Worm (Caenorhabditis elegans) whole organism, L3 larva: ENCODE measurements around the gene papl-1.

Experiments used
- R02D3.7 ChIP-seq: fragments of 150-350 bp; optimal IDR thresholded peaks from 2 replicates; lab custom pipeline; 2014; ENCODE audit warnings: missing biosample characterization, missing genetic modification characterization
- ZK546.5 ChIP-seq: sonication (generic microtip); optimal IDR thresholded peaks from 2 replicates; lab custom pipeline; 2017; ENCODE audit warnings: missing biosample characterization, missing genetic modification characterization
- ama-1 ChIP-seq: fragments of 150-350 bp; optimal IDR thresholded peaks from 2 replicates; lab custom pipeline; 2018
- egl-5 ChIP-seq: fragments of 150-350 bp; optimal IDR thresholded peaks from 2 replicates; lab custom pipeline; 2017; ENCODE audit warnings: missing biosample characterization, missing genetic modification reagents, missing genetic modification characterization, inconsistent platforms
- elt-2 ChIP-seq: sonication (generic microtip); optimal IDR thresholded peaks from 2 replicates; lab custom pipeline; 2016; ENCODE audit warnings: missing genetic modification reagents, mild to moderate bottlenecking, missing genetic modification characterization, missing compliant biosample characterization
- fkh-10 ChIP-seq: sonication (generic microtip); optimal IDR thresholded peaks from 2 replicates; lab custom pipeline; 2017; ENCODE audit warnings: missing biosample characterization, missing genetic modification reagents, missing genetic modification characterization
- fkh-2 ChIP-seq: fragments of 150-350 bp; optimal IDR thresholded peaks from 2 replicates; lab custom pipeline; 2014; ENCODE audit warnings: missing biosample characterization, missing genetic modification reagents, missing genetic modification characterization
- hmg-11 ChIP-seq: sonication (generic microtip); optimal IDR thresholded peaks from 2 replicates; lab custom pipeline; 2016; ENCODE audit warnings: missing genetic modification characterization, missing compliant biosample characterization
- jun-1 ChIP-seq: fragments of 150-350 bp; optimal IDR thresholded peaks from 2 replicates; lab custom pipeline; 2014; ENCODE audit warnings: missing biosample characterization, missing genetic modification reagents, missing genetic modification characterization
- lin-15B ChIP-seq: fragments of 150-350 bp; optimal IDR thresholded peaks from 2 replicates; lab custom pipeline; 2014; ENCODE audit warnings: missing biosample characterization, missing genetic modification characterization
- lin-39 ChIP-seq: fragments of 150-350 bp; optimal IDR thresholded peaks from 2 replicates; lab custom pipeline; 2018; ENCODE audit warnings: missing biosample characterization, missing genetic modification reagents, missing genetic modification characterization
- lsy-12 ChIP-seq: sonication (generic microtip); optimal IDR thresholded peaks from 2 replicates; lab custom pipeline; 2016; ENCODE audit warnings: mild to moderate bottlenecking, missing genetic modification characterization, missing compliant biosample characterization
- mml-1 ChIP-seq: fragments of 150-350 bp; sonication (generic microtip); optimal IDR thresholded peaks from 3 replicates; lab custom pipeline; 2014; ENCODE audit warnings: missing biosample characterization, missing genetic modification characterization
- nfya-1 ChIP-seq: sonication (generic microtip); optimal IDR thresholded peaks from 2 replicates; lab custom pipeline; 2017; ENCODE audit warnings: missing genetic modification characterization, mild to moderate bottlenecking, missing compliant biosample characterization, antibody characterized with exemption, moderate library complexity; ENCODE audit not compliant: insufficient read depth
- nhr-11 ChIP-seq: fragments of 150-350 bp; optimal IDR thresholded peaks from 2 replicates; lab custom pipeline; 2014; ENCODE audit warnings: missing biosample characterization, missing genetic modification characterization
- nhr-23 ChIP-seq: fragments of 150-350 bp; optimal IDR thresholded peaks from 2 replicates; lab custom pipeline; 2014; ENCODE audit warnings: missing biosample characterization, missing genetic modification reagents, missing genetic modification characterization
- nhr-25 ChIP-seq: sonication (generic microtip); optimal IDR thresholded peaks from 2 replicates; lab custom pipeline; 2017; ENCODE audit warnings: missing biosample characterization, missing genetic modification characterization
- nhr-28 ChIP-seq: fragments of 150-350 bp; optimal IDR thresholded peaks from 2 replicates; lab custom pipeline; 2014; ENCODE audit warnings: missing biosample characterization, missing genetic modification characterization
- nhr-43 ChIP-seq: sonication (generic microtip); optimal IDR thresholded peaks from 2 replicates; lab custom pipeline; 2016; ENCODE audit warnings: mild to moderate bottlenecking, missing genetic modification characterization, missing compliant biosample characterization; ENCODE audit not compliant: poor library complexity, severe bottlenecking
- nhr-67 ChIP-seq: fragments of 150-350 bp; optimal IDR thresholded peaks from 2 replicates; lab custom pipeline; 2014; ENCODE audit warnings: missing biosample characterization, missing genetic modification characterization
- nhr-77 ChIP-seq: fragments of 150-350 bp; optimal IDR thresholded peaks from 2 replicates; lab custom pipeline; 2014; ENCODE audit warnings: missing biosample characterization, missing genetic modification characterization
- pha-4 ChIP-seq: fragments of 150-350 bp; optimal IDR thresholded peaks from 2 replicates; lab custom pipeline; 2014; ENCODE audit warnings: missing biosample characterization, missing genetic modification reagents, missing genetic modification characterization
- pqm-1 ChIP-seq: fragments of 150-350 bp; optimal IDR thresholded peaks from 2 replicates; lab custom pipeline; 2017; ENCODE audit warnings: missing biosample characterization, missing genetic modification characterization, inconsistent platforms
- sea-2 ChIP-seq: fragments of 150-350 bp; sonication (generic microtip); optimal IDR thresholded peaks from 4 replicates; lab custom pipeline; 2014; ENCODE audit warnings: missing biosample characterization, missing genetic modification reagents, missing genetic modification characterization
- skn-1 ChIP-seq: fragments of 150-350 bp; optimal IDR thresholded peaks from 2 replicates; lab custom pipeline; 2014; ENCODE audit warnings: missing biosample characterization, missing genetic modification characterization
- snpc-4 ChIP-seq: fragments of 150-350 bp; optimal IDR thresholded peaks from 2 replicates; lab custom pipeline; 2014; ENCODE audit warnings: missing biosample characterization, missing genetic modification characterization
- tbx-2 ChIP-seq: sonication (generic microtip); optimal IDR thresholded peaks from 2 replicates; lab custom pipeline; 2016; ENCODE audit warnings: mild to moderate bottlenecking, missing genetic modification characterization, missing compliant biosample characterization
- unc-39 ChIP-seq: sonication (generic microtip); optimal IDR thresholded peaks from 4 replicates; lab custom pipeline; 2017; ENCODE audit warnings: missing biosample characterization, missing genetic modification characterization
- unc-62 ChIP-seq: fragments of 150-350 bp; sonication (generic microtip); optimal IDR thresholded peaks from 4 replicates; lab custom pipeline; 2014; ENCODE audit warnings: missing biosample characterization, missing genetic modification reagents, missing genetic modification characterization
- ztf-11 ChIP-seq: fragments of 150-350 bp; optimal IDR thresholded peaks from 2 replicates; lab custom pipeline; 2014; ENCODE audit warnings: missing biosample characterization, missing genetic modification characterization
- ztf-4 ChIP-seq: fragments of 150-350 bp; optimal IDR thresholded peaks from 2 replicates; lab custom pipeline; 2014; ENCODE audit warnings: missing biosample characterization, missing genetic modification characterization

The papl-1 gene

DNA sequence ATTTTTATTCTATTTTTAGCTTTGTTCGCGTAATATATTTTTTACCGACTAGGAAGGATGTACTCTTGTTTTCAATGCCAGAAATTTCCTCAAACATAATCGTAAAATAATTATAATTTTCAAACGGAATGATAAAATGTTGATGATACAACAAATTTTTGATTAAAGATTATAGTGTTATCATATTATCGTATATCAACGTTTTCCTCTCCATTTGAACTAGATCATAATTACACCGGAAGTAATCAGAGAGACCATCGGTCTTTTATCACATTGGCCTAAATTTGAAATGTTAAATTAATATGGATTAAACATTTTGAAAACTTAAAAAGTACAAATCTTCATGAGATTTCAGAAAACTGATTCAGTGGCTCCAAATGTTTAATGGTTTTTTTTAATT lies 26.8 kb downstream of the papl-1 start:
- TF ChIP-seq ZK546.5 (tag; lab: Kevin White, UChicago) (no peak), pha-4 (tag; lab: Kevin White, UChicago) (peak; percentile 23), elt-2 (tag; lab: Kevin White, UChicago) (peak; percentile 87), pqm-1 (peak; percentile 77)

DNA sequence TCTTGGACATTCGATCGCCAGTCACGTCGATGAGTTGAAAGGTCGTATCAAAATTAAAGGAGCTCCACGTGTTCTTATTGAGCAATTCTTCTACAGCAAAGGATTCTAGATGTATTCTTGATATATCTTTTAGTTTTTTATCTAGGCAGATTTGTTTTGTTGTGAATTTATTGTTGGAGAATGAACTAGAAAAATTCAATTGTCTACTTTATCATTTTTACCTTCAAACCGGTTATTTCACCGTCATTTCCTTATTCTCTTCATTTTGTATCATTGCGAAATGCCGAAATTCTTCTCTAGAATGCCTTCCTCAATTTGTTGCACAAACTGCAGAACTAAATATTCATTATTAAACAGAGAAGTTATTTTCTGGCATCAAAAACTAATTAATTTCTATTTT lies 30.3 kb downstream of the papl-1 start, which contains the start of gene R11D1.10:
Gene R11D1.10, plus strand, starts transcription at position 301 of the 400 bp plus-strand sequence.
- no peak for TF ChIP-seq egl-5 (tag; lab: Kevin White, UChicago)
- TF ChIP-seq nhr-67 (tag; lab: Kevin White, UChicago) = no peak
- TF ChIP-seq unc-62 (GFP tag; lab: Kevin White, UChicago) = no peak
- TF ChIP-seq mml-1 (tag; lab: Kevin White, UChicago) = no peak
- no peak for TF ChIP-seq unc-39 (tag; lab: Kevin White, UChicago)
- no peak for TF ChIP-seq ZK546.5 (tag; lab: Kevin White, UChicago)
- no peak for TF ChIP-seq ama-1 (lab: Kevin White, UChicago)
- TF ChIP-seq lsy-12 (tag; lab: Kevin White, UChicago) = no peak
- TF ChIP-seq snpc-4 (tag; lab: Kevin White, UChicago) = no peak
- TF ChIP-seq ztf-11 (tag; lab: Kevin White, UChicago) = no peak
- TF ChIP-seq nhr-23 (tag; lab: Kevin White, UChicago) = no peak
- TF ChIP-seq fkh-2 (tag; lab: Kevin White, UChicago) = no peak

DNA sequence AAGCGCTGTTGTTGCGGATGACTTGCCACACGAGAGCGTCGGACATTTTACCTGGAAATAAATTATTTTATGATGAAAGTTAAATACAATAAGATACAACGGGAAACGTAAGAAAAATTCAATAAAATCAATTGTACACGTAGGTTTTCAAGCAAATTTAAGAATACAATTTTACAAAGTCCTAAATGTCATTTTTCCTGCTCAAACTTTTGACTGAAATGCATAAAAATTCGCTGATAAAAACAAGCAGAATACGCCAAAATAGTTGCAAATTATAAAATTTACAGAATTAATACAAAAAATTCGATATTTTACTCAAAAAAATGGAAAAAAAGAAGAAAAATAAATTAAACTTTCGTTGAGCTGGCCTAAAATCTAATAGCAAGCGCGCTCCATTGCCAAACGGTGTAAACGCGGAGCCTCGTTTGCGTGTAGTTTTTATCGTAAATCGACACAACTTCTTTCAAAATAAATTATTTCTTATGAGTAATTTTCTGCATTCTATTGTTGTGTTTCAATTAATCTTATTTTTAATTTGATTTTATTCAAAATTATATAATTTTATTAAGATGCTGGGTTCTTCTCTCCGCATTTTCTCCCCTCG lies 31.4 kb downstream of the papl-1 start, which contains the start of the genes rpl-28 and mrpl-49:
Gene rpl-28, minus strand, starts transcription at position 51 of the 604 bp plus-strand sequence.
Gene mrpl-49, plus strand, starts transcription at position 570 of the 604 bp plus-strand sequence.
- peak; percentile 24 for TF ChIP-seq nhr-43 (tag; lab: Kevin White, UChicago)
- no peak for TF ChIP-seq nhr-77 (tag; lab: Kevin White, UChicago)
- TF ChIP-seq ztf-11 (tag; lab: Kevin White, UChicago) = no peak
- peak; percentile 42 for TF ChIP-seq skn-1 (tag; lab: Kevin White, UChicago)
- TF ChIP-seq lin-39 (tag; lab: Kevin White, UChicago) = peak; percentile 79
- peak; percentile 40 for TF ChIP-seq hmg-11 (tag; lab: Kevin White, UChicago)
- TF ChIP-seq pha-4 (tag; lab: Kevin White, UChicago) = peak; percentile 98
- TF ChIP-seq elt-2 (tag; lab: Kevin White, UChicago) = peak; percentile 72
- TF ChIP-seq nfya-1 (tag; lab: Kevin White, UChicago) = peak; percentile 89
- TF ChIP-seq snpc-4 (tag; lab: Kevin White, UChicago) = peak; percentile 91
- TF ChIP-seq nhr-23 (tag; lab: Kevin White, UChicago) = peak; percentile 93
- peak; percentile 95 for TF ChIP-seq R02D3.7
- no peak for TF ChIP-seq ztf-4 (tag; lab: Kevin White, UChicago)
- peak; percentile 10 for TF ChIP-seq tbx-2 (tag; lab: Kevin White, UChicago)
- peak; percentile 90 for TF ChIP-seq nhr-25 (tag; lab: Kevin White, UChicago)
- peak; percentile 48 for TF ChIP-seq nhr-11 (tag; lab: Kevin White, UChicago)
- peak; percentile 49 for TF ChIP-seq fkh-10 (GFP tag; lab: Kevin White, UChicago)
- peak; percentile 30 for TF ChIP-seq lsy-12 (tag; lab: Kevin White, UChicago)
- peak; percentile 68 for TF ChIP-seq pqm-1
- peak; percentile 99 for TF ChIP-seq lin-15B
- TF ChIP-seq fkh-2 (tag; lab: Kevin White, UChicago) = no peak
- TF ChIP-seq ama-1 (lab: Kevin White, UChicago) = peak; percentile 4
- peak; percentile 38 for TF ChIP-seq jun-1
- TF ChIP-seq egl-5 (tag; lab: Kevin White, UChicago) = peak; percentile 95
- TF ChIP-seq sea-2 (GFP tag; lab: Kevin White, UChicago) = no peak
- TF ChIP-seq, all 47 proteins: peak for 20

DNA sequence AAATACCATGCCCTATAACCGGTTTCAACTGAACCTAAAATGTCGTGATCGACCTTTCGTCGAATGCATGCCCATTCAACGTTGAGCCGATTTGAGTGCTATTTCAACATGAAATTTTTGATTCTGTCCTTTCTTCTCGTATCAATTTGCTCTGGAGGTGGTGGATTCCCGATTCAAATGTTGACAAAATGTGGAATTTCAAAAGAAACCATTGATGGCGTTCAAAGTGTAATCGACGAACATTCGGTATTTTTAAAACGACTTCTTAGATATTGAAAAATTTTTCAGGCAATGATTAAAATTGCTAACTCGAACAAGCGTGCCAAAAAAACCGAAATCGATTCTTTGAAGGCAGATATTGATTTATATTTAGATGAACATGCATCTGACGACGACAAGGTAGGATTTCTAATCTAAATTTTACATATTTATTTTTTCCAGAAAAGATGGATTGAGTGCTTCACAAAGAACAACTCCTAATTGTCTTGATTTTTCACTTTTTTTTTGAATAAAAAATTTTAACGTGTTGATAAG lies 32.4 kb downstream of the papl-1 start, which contains the start of gene R11D1.13:
Gene R11D1.13, plus strand, starts transcription at position 51 of the 534 bp plus-strand sequence.
- TF ChIP-seq lin-39 (tag; lab: Kevin White, UChicago) = no peak

DNA sequence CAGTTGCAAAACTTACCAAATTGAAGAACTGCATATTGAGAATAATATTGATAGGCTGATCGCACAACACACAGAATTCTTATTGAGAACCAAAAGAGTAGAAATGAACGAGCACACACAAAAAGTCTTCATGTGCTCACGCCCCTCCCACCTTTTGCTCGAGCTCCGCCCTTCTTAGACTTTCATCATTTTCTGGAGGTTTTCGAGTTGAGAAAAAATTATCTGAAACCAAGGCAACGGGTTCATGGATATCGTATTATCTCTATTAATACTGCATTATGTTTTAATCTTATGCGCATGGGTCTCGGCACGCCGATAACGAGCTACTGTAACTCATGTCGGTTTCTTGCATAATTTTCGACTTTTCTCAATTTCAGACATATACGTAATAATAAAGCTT lies 33.7 kb downstream of the papl-1 start, which contains the start of gene R11D1.12:
Gene R11D1.12, minus strand, starts transcription at position 101 of the 400 bp plus-strand sequence.
- TF ChIP-seq unc-62 (GFP tag; lab: Kevin White, UChicago) (no peak), nhr-28 (tag; lab: Kevin White, UChicago) (no peak)
